Fruit fly (Drosophila melanogaster) whole organism, embryonic: ENCODE data around the gene Pex11c.

Source experiments
- Antp ChIP-seq: fragments of 200-800 bp; sonication (Bioruptor generic); optimal IDR thresholded peaks from 3 replicates; lab custom pipeline; 2016; ENCODE audit warnings: missing biosample characterization, missing genetic modification characterization
- B-H2 ChIP-seq: fragments of 200-800 bp; sonication (Bioruptor generic); optimal IDR thresholded peaks from 2 replicates; lab custom pipeline; 2018; ENCODE audit warnings: missing biosample characterization, mild to moderate bottlenecking, missing genetic modification characterization
- BEAF-32 ChIP-seq: fragments of 200-800 bp; sonication (Bioruptor generic); optimal IDR thresholded peaks from 3 replicates; lab custom pipeline; 2017; ENCODE audit warnings: missing biosample characterization, missing genetic modification characterization, mild to moderate bottlenecking, moderate library complexity, missing genetic modification reagents
- CG10366 ChIP-seq: fragments of 200-800 bp; sonication (Bioruptor generic); IDR thresholded peaks from 2 replicates; pipeline ENCODE4 v1.3.6; 2022; ENCODE audit warnings: missing biosample characterization, missing genetic modification characterization
- CG12391 ChIP-seq: fragments of 200-800 bp; sonication (Bioruptor generic); optimal IDR thresholded peaks from 3 replicates; lab custom pipeline; 2018; ENCODE audit warnings: missing biosample characterization, mild to moderate bottlenecking, missing genetic modification characterization, moderate library complexity
- CG12659 ChIP-seq: fragments of 200-800 bp; sonication (Bioruptor generic); optimal IDR thresholded peaks from 3 replicates; lab custom pipeline; 2017; ENCODE audit warnings: mild to moderate bottlenecking, missing biosample characterization, missing genetic modification reagents, missing genetic modification characterization
- CG13894 ChIP-seq: fragments of 200-800 bp; sonication (Bioruptor generic); optimal IDR thresholded peaks from 3 replicates; lab custom pipeline; 2018; ENCODE audit warnings: missing biosample characterization, mild to moderate bottlenecking, missing genetic modification characterization, moderate library complexity
- CG15479 ChIP-seq: fragments of 200-800 bp; sonication (Bioruptor generic); optimal IDR thresholded peaks from 3 replicates; lab custom pipeline; 2019; ENCODE audit warnings: missing biosample characterization, mild to moderate bottlenecking, missing genetic modification characterization, moderate library complexity
- CG17568 ChIP-seq: fragments of 200-800 bp; sonication (Bioruptor generic); optimal IDR thresholded peaks from 2 replicates; lab custom pipeline; 2018; ENCODE audit warnings: missing biosample characterization, mild to moderate bottlenecking, missing genetic modification characterization, moderate library complexity
- CG2199 ChIP-seq: fragments of 200-800 bp; sonication (Bioruptor generic); IDR thresholded peaks from 3 replicates; pipeline ENCODE4 v1.3.6; 2022; ENCODE audit warnings: missing biosample characterization, missing genetic modification characterization
- CG30020 ChIP-seq: fragments of 200-800 bp; optimal IDR thresholded peaks from 2 replicates; lab custom pipeline; 2019; ENCODE audit warnings: missing biosample characterization, mild to moderate bottlenecking, missing genetic modification characterization, moderate library complexity
- CG31224 ChIP-seq: fragments of 200-800 bp; sonication (Bioruptor generic); IDR thresholded peaks from 2 replicates; pipeline ENCODE4 v1.3.6; 2022; ENCODE audit warnings: missing biosample characterization, missing genetic modification characterization
- CG32532 ChIP-seq: fragments of 200-800 bp; sonication (Bioruptor generic); IDR thresholded peaks from 2 replicates; pipeline ENCODE4 v1.3.6; 2022; ENCODE audit warnings: missing biosample characterization, missing genetic modification characterization
- CG3847 ChIP-seq: fragments of 200-800 bp; sonication (Bioruptor generic); IDR thresholded peaks from 2 replicates; pipeline ENCODE4 v1.3.6; 2022; ENCODE audit warnings: missing biosample characterization, missing genetic modification characterization
- CG4360 ChIP-seq: fragments of 200-800 bp; sonication (Bioruptor generic); IDR thresholded peaks from 2 replicates; pipeline ENCODE4 v1.3.6; 2022; ENCODE audit warnings: missing biosample characterization, missing genetic modification characterization
- CG8388 ChIP-seq: fragments of 200-800 bp; sonication (Bioruptor generic); optimal IDR thresholded peaks from 2 replicates; lab custom pipeline; 2019; ENCODE audit warnings: missing biosample characterization, mild to moderate bottlenecking, missing genetic modification characterization, moderate library complexity
- CG9932 ChIP-seq: fragments of 200-800 bp; sonication (Bioruptor generic); IDR thresholded peaks from 2 replicates; pipeline ENCODE4 v1.3.6; 2022; ENCODE audit warnings: missing biosample characterization, missing genetic modification characterization
- Dbx ChIP-seq: fragments of 200-800 bp; sonication (Bioruptor generic); IDR thresholded peaks from 3 replicates; pipeline ENCODE4 v1.3.6; 2022; ENCODE audit warnings: missing biosample characterization, missing genetic modification characterization
- Dek ChIP-seq: fragments of 200-800 bp; sonication (Bioruptor generic); optimal IDR thresholded peaks from 3 replicates; lab custom pipeline; 2019; ENCODE audit warnings: missing biosample characterization, mild to moderate bottlenecking, missing genetic modification characterization, moderate library complexity
- Fer3 ChIP-seq: fragments of 200-800 bp; sonication (Bioruptor generic); optimal IDR thresholded peaks from 2 replicates; lab custom pipeline; 2018; ENCODE audit warnings: missing biosample characterization, mild to moderate bottlenecking, missing genetic modification characterization, moderate library complexity
- GATAe ChIP-seq: fragments of 200-800 bp; sonication (Bioruptor generic); conservative IDR thresholded peaks from 2 replicates; pipeline ENCODE4 v1.3.6; 2022; ENCODE audit warnings: missing biosample characterization, missing genetic modification characterization
- HHEX ChIP-seq: fragments of 200-800 bp; sonication (Bioruptor generic); optimal IDR thresholded peaks from 3 replicates; lab custom pipeline; 2017; ENCODE audit warnings: missing biosample characterization, mild to moderate bottlenecking, missing genetic modification characterization, missing genetic modification reagents
- Hmr ChIP-seq: fragments of 200-800 bp; sonication (Bioruptor generic); optimal IDR thresholded peaks from 3 replicates; lab custom pipeline; 2017; ENCODE audit warnings: mild to moderate bottlenecking, missing biosample characterization, missing genetic modification reagents, missing genetic modification characterization
- Lhr ChIP-seq: fragments of 200-800 bp; sonication (Bioruptor generic); optimal IDR thresholded peaks from 3 replicates; lab custom pipeline; 2017; ENCODE audit warnings: mild to moderate bottlenecking, missing biosample characterization, missing genetic modification reagents, missing genetic modification characterization
- Med ChIP-seq: fragments of 200-800 bp; sonication (Bioruptor generic); peaks from one replicate; lab custom pipeline; 2016; ENCODE audit warnings: missing biosample characterization, missing genetic modification characterization, mild to moderate bottlenecking, inconsistent platforms, moderate library complexity
- Meics ChIP-seq: fragments of 200-800 bp; sonication (Bioruptor generic); optimal IDR thresholded peaks from 2 replicates; lab custom pipeline; 2017; ENCODE audit warnings: missing biosample characterization, mild to moderate bottlenecking, missing genetic modification characterization
- NfI ChIP-seq: fragments of 200-800 bp; sonication (Bioruptor generic); optimal IDR thresholded peaks from 3 replicates; lab custom pipeline; 2018; ENCODE audit warnings: missing biosample characterization, mild to moderate bottlenecking, missing genetic modification characterization, moderate library complexity
- Oli ChIP-seq: fragments of 200-800 bp; sonication (Bioruptor generic); optimal IDR thresholded peaks from 2 replicates; lab custom pipeline; 2018; ENCODE audit warnings: missing biosample characterization, mild to moderate bottlenecking, missing genetic modification characterization, moderate library complexity
- PHDP ChIP-seq: fragments of 200-800 bp; sonication (Bioruptor generic); optimal IDR thresholded peaks from 3 replicates; lab custom pipeline; 2018; ENCODE audit warnings: missing biosample characterization, mild to moderate bottlenecking, missing genetic modification characterization, moderate library complexity
- Six4 ChIP-seq: fragments of 200-800 bp; sonication (Bioruptor generic); optimal IDR thresholded peaks from 2 replicates; lab custom pipeline; 2016; ENCODE audit warnings: missing biosample characterization, missing genetic modification characterization
- Taf1 ChIP-seq: fragments of 200-800 bp; sonication (Bioruptor generic); IDR thresholded peaks from 2 replicates; pipeline ENCODE4 v1.3.6; 2022; ENCODE audit warnings: missing biosample characterization, missing genetic modification characterization
- abd-A ChIP-seq: fragments of 200-800 bp; sonication (Bioruptor generic); optimal IDR thresholded peaks from 3 replicates; lab custom pipeline; 2019; ENCODE audit warnings: missing biosample characterization, mild to moderate bottlenecking, missing genetic modification characterization, moderate library complexity
- cg ChIP-seq: fragments of 200-800 bp; sonication (Bioruptor generic); optimal IDR thresholded peaks from 3 replicates; lab custom pipeline; 2019; ENCODE audit warnings: missing biosample characterization, mild to moderate bottlenecking, missing genetic modification characterization, moderate library complexity
- dati ChIP-seq: fragments of 200-800 bp; sonication (Bioruptor generic); IDR thresholded peaks from 2 replicates; pipeline ENCODE4 v1.3.6; 2022; ENCODE audit warnings: missing biosample characterization, missing genetic modification characterization
- gem ChIP-seq: fragments of 200-800 bp; sonication (Bioruptor generic); optimal IDR thresholded peaks from 2 replicates; lab custom pipeline; 2019; ENCODE audit warnings: missing biosample characterization, mild to moderate bottlenecking, missing genetic modification characterization, moderate library complexity
- gsb-n ChIP-seq: fragments of 200-800 bp; sonication (Bioruptor generic); optimal IDR thresholded peaks from 3 replicates; lab custom pipeline; 2018; ENCODE audit warnings: missing biosample characterization, mild to moderate bottlenecking, missing genetic modification characterization
- her ChIP-seq: fragments of 200-800 bp; sonication (Bioruptor generic); optimal IDR thresholded peaks from 2 replicates; lab custom pipeline; 2016; ENCODE audit warnings: missing biosample characterization, missing genetic modification characterization
- klu ChIP-seq: fragments of 200-800 bp; sonication (Bioruptor generic); IDR thresholded peaks from 2 replicates; pipeline ENCODE4 v1.3.6; 2022; ENCODE audit warnings: missing biosample characterization, missing genetic modification characterization
- maf-S ChIP-seq: fragments of 200-800 bp; sonication (Bioruptor generic); optimal IDR thresholded peaks from 2 replicates; lab custom pipeline; 2016; ENCODE audit warnings: missing biosample characterization, missing genetic modification characterization
- mam ChIP-seq: fragments of 200-800 bp; sonication (Bioruptor generic); optimal IDR thresholded peaks from 3 replicates; lab custom pipeline; 2016; ENCODE audit warnings: missing biosample characterization, missing genetic modification characterization
- nmo ChIP-seq: fragments of 200-800 bp; sonication (Bioruptor generic); optimal IDR thresholded peaks from 2 replicates; lab custom pipeline; 2018; ENCODE audit warnings: missing biosample characterization, mild to moderate bottlenecking, missing genetic modification characterization, moderate library complexity
- onecut ChIP-seq: fragments of 200-800 bp; sonication (Bioruptor generic); IDR thresholded peaks from 2 replicates; pipeline ENCODE4 v1.3.6; 2022; ENCODE audit warnings: missing biosample characterization, missing genetic modification characterization
- peb ChIP-seq: fragments of 200-800 bp; sonication (Bioruptor generic); IDR thresholded peaks from 2 replicates; pipeline ENCODE4 v1.3.6; 2022; ENCODE audit warnings: missing biosample characterization, missing genetic modification characterization
- pho ChIP-seq: fragments of 200-800 bp; sonication (Bioruptor generic); optimal IDR thresholded peaks from 2 replicates; lab custom pipeline; 2016; ENCODE audit warnings: missing biosample characterization, missing genetic modification characterization
- ranshi ChIP-seq: fragments of 200-800 bp; sonication (Bioruptor generic); IDR thresholded peaks from 2 replicates; pipeline ENCODE4 v1.3.6; 2022; ENCODE audit warnings: missing biosample characterization, missing genetic modification characterization
- rib ChIP-seq: fragments of 200-800 bp; sonication (Bioruptor generic); IDR thresholded peaks from 2 replicates; pipeline ENCODE4 v1.3.6; 2022; ENCODE audit warnings: missing biosample characterization, missing genetic modification characterization
- schlank ChIP-seq: fragments of 200-800 bp; sonication (Bioruptor generic); optimal IDR thresholded peaks from 2 replicates; lab custom pipeline; 2018; ENCODE audit warnings: missing biosample characterization, mild to moderate bottlenecking, missing genetic modification characterization
- sd ChIP-seq: fragments of 200-800 bp; sonication (Bioruptor generic); optimal IDR thresholded peaks from 3 replicates; lab custom pipeline; 2018; ENCODE audit warnings: missing biosample characterization, mild to moderate bottlenecking, missing genetic modification characterization, moderate library complexity
- so ChIP-seq: fragments of 200-800 bp; sonication (Bioruptor generic); IDR thresholded peaks from 3 replicates; pipeline ENCODE4 v1.3.6; 2022; ENCODE audit warnings: missing biosample characterization, missing genetic modification characterization
- unpg ChIP-seq: fragments of 200-800 bp; sonication (Bioruptor generic); optimal IDR thresholded peaks from 3 replicates; lab custom pipeline; 2018; ENCODE audit warnings: missing biosample characterization, mild to moderate bottlenecking, missing genetic modification characterization, moderate library complexity

Gene Pex11c

dm6 chr3R:23228605-23229264 lies 29.4 kb upstream of the Pex11c start (continued):
- TF ChIP-seq ranshi (GFP tag; lab: Robert Waterston, UW) (0 out of 2 replicates have a peak, but pooled peaks have one; percentile 18), sd (tag; lab: Kevin White, UChicago) (peak; percentile 34), onecut (no peak), Fer3 (tag; lab: Kevin White, UChicago) (peak; percentile 55), GATAe (no peak), Six4 (GFP tag; lab: Kevin White, UChicago) (no peak), Taf1 (GFP tag; lab: Robert Waterston, UW) (no peak), Meics (peak; percentile 65), dati (GFP tag; lab: Robert Waterston, UW) (no peak), her (GFP tag; lab: Kevin White, UChicago) (peak; percentile 42), so (GFP tag; lab: Robert Waterston, UW) (no peak), Med (GFP tag; lab: Kevin White, UChicago) (peak; percentile 89), CG15479 (no peak), NfI (GFP tag; lab: Kevin White, UChicago) (no peak), HHEX (GFP tag; lab: Kevin White, UChicago) (peak; percentile 33), rib (GFP tag; lab: Robert Waterston, UW) (no peak), CG9932 (peak; percentile 65), B-H2 (GFP tag; lab: Kevin White, UChicago) (no peak), CG30020 (tag; lab: Kevin White, UChicago) (no peak), CG12659 (GFP tag; lab: Kevin White, UChicago) (no peak), CG12391 (tag; lab: Kevin White, UChicago) (no peak), pho (GFP tag; lab: Kevin White, UChicago) (peak; percentile 51), maf-S (GFP tag; lab: Kevin White, UChicago) (no peak), CG32532 (GFP tag; lab: Robert Waterston, UW) (peak; percentile 46; the same call in 1 of the 2 replicates), klu (GFP tag; lab: Robert Waterston, UW) (no peak), schlank (tag; lab: Kevin White, UChicago) (peak; percentile 15), Oli (no peak), abd-A (peak; percentile 26), peb (GFP tag; lab: Robert Waterston, UW) (no peak), CG17568 (GFP tag; lab: Kevin White, UChicago) (no peak), Dbx (GFP tag; lab: Robert Waterston, UW) (0 out of 3 replicates have a peak, but pooled peaks have one; percentile 45), CG31224 (0 out of 2 replicates have a peak, but pooled peaks have one; percentile 38), Antp (GFP tag; lab: Kevin White, UChicago) (peak; percentile 16), Lhr (GFP tag; lab: Kevin White, UChicago) (no peak), unpg (GFP tag; lab: Kevin White, UChicago) (no peak), CG3847 (peak; percentile 40; the same call in 1 of the 2 replicates), Dek (peak; percentile 49), CG8388 (GFP tag; lab: Kevin White, UChicago) (no peak), CG10366 (GFP tag; lab: Robert Waterston, UW) (no peak), Hmr (GFP tag; lab: Kevin White, UChicago) (peak; percentile 53), CG13894 (tag; lab: Kevin White, UChicago) (peak; percentile 47), CG4360 (GFP tag; lab: Robert Waterston, UW) (no peak), cg (no peak), PHDP (peak; percentile 13), mam (GFP tag; lab: Kevin White, UChicago) (peak; percentile 53), BEAF-32 (GFP tag; lab: Kevin White, UChicago) (no peak), CG2199 (GFP tag; lab: Robert Waterston, UW) (no peak), nmo (GFP tag; lab: Kevin White, UChicago) (no peak), gem (peak; percentile 36), gsb-n (tag; lab: Kevin White, UChicago) (no peak)
